Worm (Caenorhabditis elegans) whole organism, late embryonic: ENCODE results near the gene clc-17.
A peak's percentile ranks its signal among the peaks of the same experiment; 100 is the strongest.

Experiments used
- C38D4.7 ChIP-seq: fragments of 200-800 bp; sonication (Bioruptor generic); optimal IDR thresholded peaks from 2 replicates; lab custom pipeline; 2018; ENCODE audit warnings: mild to moderate bottlenecking, missing genetic modification characterization, moderate library complexity, missing compliant biosample characterization
- F13H6.1 ChIP-seq: sonication (generic microtip); optimal IDR thresholded peaks from 2 replicates; lab custom pipeline; 2016; ENCODE audit warnings: missing genetic modification characterization, missing compliant biosample characterization
- K02D7.2 ChIP-seq: sonication (generic microtip); optimal IDR thresholded peaks from 2 replicates; lab custom pipeline; 2017; ENCODE audit warnings: mild to moderate bottlenecking, missing genetic modification characterization, missing compliant biosample characterization
- K09A11.1 ChIP-seq: sonication (generic microtip); optimal IDR thresholded peaks from 2 replicates; lab custom pipeline; 2017; ENCODE audit warnings: antibody characterized with exemption, mild to moderate bottlenecking, missing genetic modification characterization, missing compliant biosample characterization; ENCODE audit not compliant: insufficient read depth
- ahr-1 ChIP-seq: sonication (generic microtip); optimal IDR thresholded peaks from 2 replicates; lab custom pipeline; 2016; ENCODE audit warnings: missing genetic modification characterization, missing compliant biosample characterization
- ceh-18 ChIP-seq: sonication (generic microtip); optimal IDR thresholded peaks from 2 replicates; lab custom pipeline; 2016; ENCODE audit warnings: missing genetic modification characterization, missing compliant biosample characterization
- ceh-19 ChIP-seq: fragments of 200-800 bp; sonication (Bioruptor generic); optimal IDR thresholded peaks from 2 replicates; lab custom pipeline; 2018; ENCODE audit warnings: mild to moderate bottlenecking, missing genetic modification characterization, missing compliant biosample characterization
- ceh-2 ChIP-seq: sonication (generic microtip); optimal IDR thresholded peaks from 2 replicates; lab custom pipeline; 2016; ENCODE audit warnings: missing genotype, missing genetic modification characterization, missing compliant biosample characterization
- ceh-22 ChIP-seq: sonication (generic microtip); optimal IDR thresholded peaks from 2 replicates; lab custom pipeline; 2017; ENCODE audit warnings: missing biosample characterization, missing genetic modification characterization
- ceh-24 ChIP-seq: sonication (generic microtip); optimal IDR thresholded peaks from 2 replicates; lab custom pipeline; 2016; ENCODE audit warnings: mild to moderate bottlenecking, missing genetic modification characterization, missing compliant biosample characterization
- ceh-31 ChIP-seq: sonication (generic microtip); optimal IDR thresholded peaks from 2 replicates; lab custom pipeline; 2016; ENCODE audit warnings: missing genetic modification characterization, missing compliant biosample characterization
- ceh-34 ChIP-seq: sonication (generic microtip); optimal IDR thresholded peaks from 2 replicates; lab custom pipeline; 2016; ENCODE audit warnings: mild to moderate bottlenecking, missing genetic modification characterization, missing compliant biosample characterization
- ceh-45 ChIP-seq: fragments of 200-800 bp; sonication (Bioruptor generic); IDR thresholded peaks from 2 replicates; pipeline ENCODE4 v1.3.6; 2022; ENCODE audit warnings: missing genetic modification reagents, missing genetic modification characterization, missing compliant biosample characterization
- ceh-48 ChIP-seq: sonication (generic microtip); optimal IDR thresholded peaks from 2 replicates; lab custom pipeline; 2016; ENCODE audit warnings: missing genetic modification characterization, inconsistent platforms, missing compliant biosample characterization
- che-1 ChIP-seq: sonication (generic microtip); optimal IDR thresholded peaks from 2 replicates; lab custom pipeline; 2016; ENCODE audit warnings: mild to moderate bottlenecking, missing genetic modification characterization, missing compliant biosample characterization
- elt-2 ChIP-seq: sonication (generic microtip); optimal IDR thresholded peaks from 2 replicates; lab custom pipeline; 2016; ENCODE audit warnings: missing genetic modification reagents, missing genetic modification characterization, missing compliant biosample characterization
- ets-4 ChIP-seq: sonication (generic microtip); optimal IDR thresholded peaks from 2 replicates; lab custom pipeline; 2016; ENCODE audit warnings: missing genetic modification characterization, missing compliant biosample characterization
- eyg-1 ChIP-seq: sonication (generic microtip); optimal IDR thresholded peaks from 2 replicates; lab custom pipeline; 2016; ENCODE audit warnings: missing genotype, missing genetic modification characterization, missing compliant biosample characterization
- gmeb-2 ChIP-seq: sonication (generic microtip); optimal IDR thresholded peaks from 2 replicates; lab custom pipeline; 2016; ENCODE audit warnings: missing genetic modification characterization, inconsistent platforms, missing compliant biosample characterization
- hlh-8 ChIP-seq: sonication (generic microtip); optimal IDR thresholded peaks from 2 replicates; lab custom pipeline; 2016; ENCODE audit warnings: missing genotype, missing genetic modification characterization, missing compliant biosample characterization
- madf-2 ChIP-seq: sonication (generic microtip); optimal IDR thresholded peaks from 2 replicates; lab custom pipeline; 2017; ENCODE audit warnings: missing genetic modification characterization, missing compliant biosample characterization
- mec-3 ChIP-seq: sonication (generic microtip); optimal IDR thresholded peaks from 2 replicates; lab custom pipeline; 2016; ENCODE audit warnings: borderline replicate concordance, missing genetic modification characterization, missing compliant biosample characterization
- nfya-1 ChIP-seq: sonication (generic microtip); optimal IDR thresholded peaks from 2 replicates; lab custom pipeline; 2017; ENCODE audit warnings: missing genetic modification characterization, mild to moderate bottlenecking, missing compliant biosample characterization, antibody characterized with exemption, moderate library complexity
- nhr-11 ChIP-seq: fragments of 150-350 bp; optimal IDR thresholded peaks from 2 replicates; lab custom pipeline; 2014; ENCODE audit warnings: missing biosample characterization, missing genetic modification characterization
- nhr-232 ChIP-seq: sonication (generic microtip); optimal IDR thresholded peaks from 2 replicates; lab custom pipeline; 2016; ENCODE audit warnings: missing genetic modification characterization, missing compliant biosample characterization
- npax-4 ChIP-seq: sonication (generic microtip); optimal IDR thresholded peaks from 2 replicates; lab custom pipeline; 2016; ENCODE audit warnings: missing genetic modification characterization, missing compliant biosample characterization
- odd-2 ChIP-seq: sonication (generic microtip); optimal IDR thresholded peaks from 2 replicates; lab custom pipeline; 2017; ENCODE audit warnings: antibody characterized with exemption, mild to moderate bottlenecking, missing genetic modification characterization, missing compliant biosample characterization
- pag-3 ChIP-seq: sonication (generic microtip); optimal IDR thresholded peaks from 2 replicates; lab custom pipeline; 2016; ENCODE audit warnings: missing compliant biosample characterization, missing genetic modification characterization, borderline replicate concordance
- pax-1 ChIP-seq: fragments of 150-350 bp; optimal IDR thresholded peaks from 2 replicates; lab custom pipeline; 2014; ENCODE audit warnings: missing biosample characterization, missing genetic modification characterization
- pha-2 ChIP-seq: sonication (generic microtip); optimal IDR thresholded peaks from 2 replicates; lab custom pipeline; 2017; ENCODE audit warnings: mild to moderate bottlenecking, missing genetic modification characterization, missing compliant biosample characterization
- pha-4 ChIP-seq: fragments of 150-350 bp; optimal IDR thresholded peaks from 2 replicates; lab custom pipeline; 2018; ENCODE audit warnings: missing biosample characterization, missing genetic modification reagents, missing genetic modification characterization
- pqm-1 ChIP-seq: sonication (generic microtip); optimal IDR thresholded peaks from 2 replicates; lab custom pipeline; 2016; ENCODE audit warnings: missing genetic modification characterization, missing compliant biosample characterization
- ref-2 ChIP-seq: sonication (generic microtip); optimal IDR thresholded peaks from 2 replicates; lab custom pipeline; 2016; ENCODE audit warnings: missing genetic modification characterization, missing compliant biosample characterization
- sdc-2 ChIP-seq: sonication (generic microtip); optimal IDR thresholded peaks from 2 replicates; lab custom pipeline; 2016; ENCODE audit warnings: missing genotype, missing genetic modification characterization, missing compliant biosample characterization
- syd-9 ChIP-seq: sonication (generic microtip); optimal IDR thresholded peaks from 2 replicates; lab custom pipeline; 2016; ENCODE audit warnings: mild to moderate bottlenecking, missing genetic modification characterization, moderate library complexity, missing compliant biosample characterization
- tbx-2 ChIP-seq: sonication (generic microtip); optimal IDR thresholded peaks from 2 replicates; lab custom pipeline; 2016; ENCODE audit warnings: missing genetic modification characterization, missing compliant biosample characterization
- unc-42 ChIP-seq: sonication (generic microtip); optimal IDR thresholded peaks from 2 replicates; lab custom pipeline; 2016; ENCODE audit warnings: missing genotype, missing genetic modification characterization, missing compliant biosample characterization
- unc-55 ChIP-seq: sonication (generic microtip); optimal IDR thresholded peaks from 2 replicates; lab custom pipeline; 2017; ENCODE audit warnings: missing biosample characterization, missing genetic modification reagents, missing genetic modification characterization
- unc-86 ChIP-seq: sonication (generic microtip); optimal IDR thresholded peaks from 2 replicates; lab custom pipeline; 2016; ENCODE audit warnings: missing genetic modification characterization, missing compliant biosample characterization
- zip-5 ChIP-seq: sonication (generic microtip); optimal IDR thresholded peaks from 2 replicates; lab custom pipeline; 2016; ENCODE audit warnings: missing genetic modification characterization, missing compliant biosample characterization
- ztf-16 ChIP-seq: sonication (generic microtip); optimal IDR thresholded peaks from 2 replicates; lab custom pipeline; 2017; ENCODE audit warnings: missing genetic modification characterization, missing compliant biosample characterization

The clc-17 gene

ce11 chrX:11080170-11080728 is 26.9 kb upstream of the clc-17 start, which contains the start of gene sulp-7:
TSS of gene sulp-7 (plus strand) at chrX:11080678.
- TF ChIP-seq ceh-45 (no peak), K09A11.1 (tag; lab: Kevin White, UChicago) (no peak), C38D4.7 (GFP tag; lab: Kevin White, UChicago) (no peak), elt-2 (tag; lab: Kevin White, UChicago) (no peak), pqm-1 (tag; lab: Kevin White, UChicago) (no peak), pax-1 (tag; lab: Kevin White, UChicago) (no peak), ceh-19 (GFP tag; lab: Kevin White, UChicago) (no peak), ceh-34 (tag; lab: Kevin White, UChicago) (no peak), pha-4 (no peak), zip-5 (tag; lab: Kevin White, UChicago) (no peak), ztf-16 (tag; lab: Kevin White, UChicago) (no peak), syd-9 (no peak), sdc-2 (tag; lab: Kevin White, UChicago) (no peak), hlh-8 (tag; lab: Kevin White, UChicago) (no peak), madf-2 (no peak), unc-55 (GFP tag; lab: Kevin White, UChicago) (no peak), K02D7.2 (tag; lab: Kevin White, UChicago) (no peak)

DNA sequence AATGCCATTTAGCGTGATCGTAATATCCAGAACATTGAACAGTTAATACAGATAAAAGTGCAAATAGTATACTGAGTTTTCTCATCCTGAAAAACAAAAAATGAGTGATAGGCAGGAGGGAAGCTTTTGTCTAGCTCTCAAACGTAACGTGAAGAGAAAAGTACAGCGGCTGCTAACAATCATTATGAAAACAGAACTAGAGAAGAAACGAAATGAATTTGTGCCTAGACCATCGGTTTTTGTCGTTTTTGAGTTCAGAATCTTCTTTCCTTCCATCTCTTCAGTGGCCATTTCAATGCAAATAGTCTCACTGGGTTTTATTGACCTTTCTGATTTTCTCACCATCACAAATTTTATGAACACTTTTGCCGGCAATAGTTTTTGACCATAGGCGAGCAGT is 22.0 kb upstream of the clc-17 start, which contains the start of gene W04G3.7:
W04G3.7 (minus strand) TSS at position 101 of the 400 bp plus-strand sequence.
- TF ChIP-seq zip-5 (tag; lab: Kevin White, UChicago) (no peak), ceh-34 (tag; lab: Kevin White, UChicago) (no peak), madf-2 (no peak), gmeb-2 (no peak), nfya-1 (tag; lab: Kevin White, UChicago) (no peak), ceh-31 (tag; lab: Kevin White, UChicago) (no peak), pha-4 (no peak), nhr-232 (no peak), F13H6.1 (tag; lab: Kevin White, UChicago) (no peak), pha-2 (tag; lab: Kevin White, UChicago) (no peak)

DNA sequence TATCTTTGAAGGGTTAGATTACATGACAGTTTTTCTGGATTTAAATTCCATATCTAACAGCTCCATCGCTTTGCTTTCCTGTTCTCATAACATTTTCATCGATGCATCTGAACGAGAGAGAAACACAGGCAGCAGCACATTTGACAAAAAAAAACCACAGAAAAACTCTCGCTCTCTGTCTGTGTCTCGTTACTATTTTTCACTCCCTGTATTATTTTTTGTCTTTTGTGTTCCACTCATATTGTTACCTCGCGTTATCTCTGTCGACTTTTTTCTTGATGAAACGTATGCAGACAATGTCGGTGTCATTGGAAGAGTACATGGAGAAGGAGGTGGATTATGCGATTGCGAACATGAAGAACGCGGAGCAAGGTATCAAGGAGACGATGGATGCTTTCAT is 18.2 kb upstream of the clc-17 start, which contains the start of gene W04G3.11:
W04G3.11 (plus strand) TSS at position 244 of the 400 bp plus-strand sequence.
- no peak for TF ChIP-seq zip-5 (tag; lab: Kevin White, UChicago)
- TF ChIP-seq elt-2 (tag; lab: Kevin White, UChicago): no peak
- TF ChIP-seq ceh-24 (tag; lab: Kevin White, UChicago): no peak
- TF ChIP-seq tbx-2: no peak
- no peak for TF ChIP-seq ceh-19 (GFP tag; lab: Kevin White, UChicago)

- peak; percentile 88 for TF ChIP-seq madf-2
- peak; percentile 97 for TF ChIP-seq tbx-2
- peak; percentile 19 for TF ChIP-seq C38D4.7 (GFP tag; lab: Kevin White, UChicago)
- TF ChIP-seq ceh-48 (tag; lab: Kevin White, UChicago): peak; percentile 100
- peak; percentile 88 for TF ChIP-seq F13H6.1 (tag; lab: Kevin White, UChicago)
- TF ChIP-seq ceh-24 (tag; lab: Kevin White, UChicago): no peak
- peak; percentile 84 for TF ChIP-seq K09A11.1 (tag; lab: Kevin White, UChicago)
- TF ChIP-seq nhr-11 (tag; lab: Kevin White, UChicago): peak; percentile 95
- TF ChIP-seq ceh-22: peak; percentile 94
- TF ChIP-seq unc-55 (GFP tag; lab: Kevin White, UChicago): peak; percentile 96
- TF ChIP-seq zip-5 (tag; lab: Kevin White, UChicago): peak; percentile 36
- TF ChIP-seq eyg-1: peak; percentile 35
- TF ChIP-seq mec-3: no peak
- TF ChIP-seq ceh-18 (tag; lab: Kevin White, UChicago): peak; percentile 100
- TF ChIP-seq ref-2: peak; percentile 98
- TF ChIP-seq ceh-2 (tag; lab: Kevin White, UChicago): peak; percentile 81
- TF ChIP-seq npax-4 (tag; lab: Kevin White, UChicago): peak; percentile 15
- TF ChIP-seq syd-9: peak; percentile 94
- TF ChIP-seq unc-42: peak; percentile 98
- peak; percentile 82 for TF ChIP-seq ceh-19 (GFP tag; lab: Kevin White, UChicago)
- TF ChIP-seq ahr-1: peak; percentile 26
- TF ChIP-seq che-1: peak; percentile 52
- peak; percentile 85 for TF ChIP-seq elt-2 (tag; lab: Kevin White, UChicago)
- peak; percentile 74 for TF ChIP-seq ets-4
- peak; percentile 95 for TF ChIP-seq unc-86 (tag; lab: Kevin White, UChicago)
- TF ChIP-seq sdc-2 (tag; lab: Kevin White, UChicago): peak; percentile 100
- peak; percentile 95 for TF ChIP-seq ztf-16 (tag; lab: Kevin White, UChicago)
- TF ChIP-seq nhr-232: peak; percentile 38
- TF ChIP-seq nfya-1 (tag; lab: Kevin White, UChicago): peak; percentile 99
- no peak for TF ChIP-seq odd-2 (tag; lab: Kevin White, UChicago)
- peak; percentile 39 for TF ChIP-seq pag-3 (tag; lab: Kevin White, UChicago)
Observed at ce11 chrX:11093985-11094593, 13.1 kb upstream of the clc-17 start.
